Worm (Caenorhabditis elegans) whole organism, young adult: ENCODE data around the gene ras-2.

Source experiments
- B0019.2 ChIP-seq: fragments of 200-800 bp; sonication (Bioruptor generic); conservative IDR thresholded peaks from 2 replicates; pipeline ENCODE4 v1.3.6; 2022; ENCODE audit warnings: missing genetic modification reagents, missing genetic modification characterization, missing compliant biosample characterization
- C06A6.2 ChIP-seq: fragments of 200-800 bp; sonication (Bioruptor generic); conservative IDR thresholded peaks from 2 replicates; pipeline ENCODE4 v1.3.6; 2022; ENCODE audit warnings: missing genetic modification characterization, missing compliant biosample characterization
- D2030.7 ChIP-seq: fragments of 200-800 bp; sonication (Bioruptor generic); IDR thresholded peaks from 2 replicates; pipeline ENCODE4 v1.3.6; 2022; ENCODE audit warnings: missing genetic modification reagents, missing genetic modification characterization, missing compliant biosample characterization
- F23B12.7 ChIP-seq: sonication (generic microtip); optimal IDR thresholded peaks from 2 replicates; lab custom pipeline; 2017; ENCODE audit warnings: missing genetic modification characterization, mild to moderate bottlenecking, missing compliant biosample characterization, antibody characterized with exemption, moderate library complexity; ENCODE audit not compliant: insufficient read depth
- F33H1.4 ChIP-seq: fragments of 200-800 bp; sonication (Bioruptor generic); IDR thresholded peaks from 2 replicates; pipeline ENCODE4 v1.3.6; 2022; ENCODE audit warnings: missing genetic modification reagents, missing genetic modification characterization, missing compliant biosample characterization
- F37B4.10 ChIP-seq: fragments of 200-800 bp; sonication (Bioruptor generic); IDR thresholded peaks from 2 replicates; pipeline ENCODE4 v1.3.6; 2022; ENCODE audit warnings: missing genetic modification characterization, missing compliant biosample characterization
- T07F8.4 ChIP-seq: sonication (generic microtip); optimal IDR thresholded peaks from 2 replicates; lab custom pipeline; 2016; ENCODE audit warnings: mild to moderate bottlenecking, missing genetic modification characterization, moderate library complexity, missing compliant biosample characterization
- T26A5.8 ChIP-seq: sonication (generic microtip); optimal IDR thresholded peaks from 2 replicates; lab custom pipeline; 2016; ENCODE audit warnings: missing genetic modification characterization, missing compliant biosample characterization
- Y53F4B.3 ChIP-seq: fragments of 200-800 bp; sonication (Bioruptor generic); IDR thresholded peaks from 2 replicates; pipeline ENCODE4 v1.3.6; 2022; ENCODE audit warnings: missing genetic modification reagents, missing genetic modification characterization, missing compliant biosample characterization
- Y67H2A.10 ChIP-seq: fragments of 200-800 bp; sonication (Bioruptor generic); conservative IDR thresholded peaks from 2 replicates; pipeline ENCODE4 v1.3.6; 2022; ENCODE audit warnings: missing genetic modification reagents, missing genetic modification characterization, missing compliant biosample characterization
- Y79H2A.3 ChIP-seq: fragments of 200-800 bp; sonication (Bioruptor generic); conservative IDR thresholded peaks from 2 replicates; pipeline ENCODE4 v1.3.6; 2022; ENCODE audit warnings: missing genetic modification reagents, missing genetic modification characterization, missing compliant biosample characterization
- aptf-2 ChIP-seq: fragments of 200-800 bp; sonication (Bioruptor generic); conservative IDR thresholded peaks from 2 replicates; pipeline ENCODE4 v1.3.6; 2022; ENCODE audit warnings: missing genetic modification reagents, missing genetic modification characterization, missing compliant biosample characterization
- attf-3 ChIP-seq: fragments of 200-800 bp; sonication (Bioruptor generic); conservative IDR thresholded peaks from 2 replicates; pipeline ENCODE4 v1.3.6; 2022; ENCODE audit warnings: missing genetic modification reagents, missing genetic modification characterization, missing compliant biosample characterization
- ccch-3 ChIP-seq: fragments of 200-800 bp; sonication (Bioruptor generic); optimal IDR thresholded peaks from 2 replicates; lab custom pipeline; 2018; ENCODE audit warnings: mild to moderate bottlenecking, missing genetic modification characterization, missing compliant biosample characterization
- ceh-40 ChIP-seq: fragments of 200-800 bp; sonication (Bioruptor generic); IDR thresholded peaks from 2 replicates; pipeline ENCODE4 v1.3.6; 2022; ENCODE audit warnings: missing genetic modification characterization, missing compliant biosample characterization
- ceh-79 ChIP-seq: sonication (generic microtip); optimal IDR thresholded peaks from 2 replicates; lab custom pipeline; 2017; ENCODE audit warnings: mild to moderate bottlenecking, missing genetic modification characterization, missing compliant biosample characterization
- ceh-91 ChIP-seq: fragments of 200-800 bp; sonication (Bioruptor generic); IDR thresholded peaks from 2 replicates; pipeline ENCODE4 v1.3.6; 2022; ENCODE audit warnings: missing genetic modification reagents, missing genetic modification characterization, missing compliant biosample characterization
- die-1 ChIP-seq: sonication (generic microtip); optimal IDR thresholded peaks from 2 replicates; lab custom pipeline; 2016; ENCODE audit warnings: missing genotype, mild to moderate bottlenecking, missing genetic modification characterization, missing compliant biosample characterization
- dox-1 ChIP-seq: fragments of 200-800 bp; sonication (Bioruptor generic); IDR thresholded peaks from 2 replicates; pipeline ENCODE4 v1.3.6; 2022; ENCODE audit warnings: missing genetic modification reagents, missing genetic modification characterization, missing compliant biosample characterization
- dpl-1 ChIP-seq: fragments of 150-350 bp; optimal IDR thresholded peaks from 2 replicates; lab custom pipeline; 2014; ENCODE audit warnings: missing biosample characterization, missing genetic modification reagents, missing genetic modification characterization
- egrh-3 ChIP-seq: fragments of 200-800 bp; sonication (Bioruptor generic); IDR thresholded peaks from 2 replicates; pipeline ENCODE4 v1.3.6; 2022; ENCODE audit warnings: missing genetic modification reagents, missing genetic modification characterization, missing compliant biosample characterization
- hrde-1 ChIP-seq: sonication (generic microtip); optimal IDR thresholded peaks from 2 replicates; lab custom pipeline; 2016; ENCODE audit warnings: missing genetic modification characterization, mild to moderate bottlenecking, missing compliant biosample characterization, moderate library complexity, missing genotype, missing genetic modification reagents, borderline replicate concordance
- hsf-1 ChIP-seq: fragments of 200-800 bp; sonication (Bioruptor generic); IDR thresholded peaks from 2 replicates; pipeline ENCODE4 v1.3.6; 2022; ENCODE audit warnings: missing genetic modification reagents, missing genetic modification characterization, missing compliant biosample characterization
- let-526 ChIP-seq: fragments of 200-800 bp; sonication (Bioruptor generic); IDR thresholded peaks from 2 replicates; pipeline ENCODE4 v1.3.6; 2022; ENCODE audit warnings: missing genetic modification reagents, missing genetic modification characterization, missing compliant biosample characterization
- lin-54 ChIP-seq: fragments of 200-800 bp; sonication (Bioruptor generic); optimal IDR thresholded peaks from 2 replicates; lab custom pipeline; 2018; ENCODE audit warnings: mild to moderate bottlenecking, missing genetic modification characterization, missing compliant biosample characterization
- lsl-1 ChIP-seq: fragments of 200-800 bp; sonication (Bioruptor generic); optimal IDR thresholded peaks from 2 replicates; lab custom pipeline; 2018; ENCODE audit warnings: mild to moderate bottlenecking, missing genetic modification characterization, moderate library complexity, missing compliant biosample characterization
- madf-6 ChIP-seq: fragments of 200-800 bp; sonication (Bioruptor generic); IDR thresholded peaks from 2 replicates; pipeline ENCODE4 v1.3.6; 2022; ENCODE audit warnings: missing genetic modification reagents, missing genetic modification characterization, missing compliant biosample characterization
- mcd-1 ChIP-seq: fragments of 200-800 bp; sonication (Bioruptor generic); IDR thresholded peaks from 2 replicates; pipeline ENCODE4 v1.3.6; 2022; ENCODE audit warnings: missing genetic modification reagents, missing genetic modification characterization, missing compliant biosample characterization
- nfya-1 ChIP-seq: sonication (generic microtip); optimal IDR thresholded peaks from 2 replicates; lab custom pipeline; 2017; ENCODE audit warnings: antibody characterized with exemption, missing compliant biosample characterization, missing genetic modification characterization, borderline replicate concordance; ENCODE audit not compliant: insufficient read depth
- nfya-2 ChIP-seq: fragments of 200-800 bp; sonication (Bioruptor generic); IDR thresholded peaks from 2 replicates; pipeline ENCODE4 v1.3.6; 2022; ENCODE audit warnings: missing genetic modification reagents, missing genetic modification characterization, missing compliant biosample characterization
- nhr-179 ChIP-seq: sonication (generic microtip); optimal IDR thresholded peaks from 2 replicates; lab custom pipeline; 2016; ENCODE audit warnings: mild to moderate bottlenecking, missing genetic modification characterization, missing compliant biosample characterization
- pha-4 ChIP-seq: fragments of 150-350 bp; sonication (generic microtip); optimal IDR thresholded peaks from 2 replicates; lab custom pipeline; 2014; ENCODE audit warnings: missing biosample characterization, missing genetic modification reagents, missing genetic modification characterization
- sdz-38 ChIP-seq: sonication (generic microtip); optimal IDR thresholded peaks from 2 replicates; lab custom pipeline; 2016; ENCODE audit warnings: missing genotype, missing genetic modification characterization, missing compliant biosample characterization
- snpc-3.4 ChIP-seq: sonication (generic microtip); optimal IDR thresholded peaks from 2 replicates; lab custom pipeline; 2017; ENCODE audit warnings: missing genetic modification characterization, mild to moderate bottlenecking, missing compliant biosample characterization, antibody characterized with exemption, moderate library complexity, missing genotype, missing genetic modification reagents
- snpc-4 ChIP-seq, 5 experiments: fragments of 150-350 bp in 1 of 5; sonication (generic microtip) in 4 of 5; optimal IDR thresholded peaks; 2 replicates each; lab custom pipeline; 2014 to 2018; ENCODE audit warnings: missing genetic modification characterization in 5 of 5, missing biosample characterization in 3 of 5, antibody characterized with exemption in 2 of 5, mild to moderate bottlenecking in 2 of 5, missing compliant biosample characterization in 2 of 5, missing genotype in 2 of 5, moderate library complexity in 2 of 5, missing genetic modification reagents in 1 of 5
- somi-1 ChIP-seq: fragments of 200-800 bp; sonication (Bioruptor generic); optimal IDR thresholded peaks from 2 replicates; lab custom pipeline; 2018; ENCODE audit warnings: mild to moderate bottlenecking, missing genetic modification characterization, missing compliant biosample characterization
- sptf-2 ChIP-seq: fragments of 200-800 bp; sonication (Bioruptor generic); optimal IDR thresholded peaks from 2 replicates; lab custom pipeline; 2018; ENCODE audit warnings: mild to moderate bottlenecking, missing genetic modification characterization, missing compliant biosample characterization
- tlf-1 ChIP-seq: fragments of 200-800 bp; sonication (Bioruptor generic); optimal IDR thresholded peaks from 2 replicates; lab custom pipeline; 2018; ENCODE audit warnings: mild to moderate bottlenecking, missing genetic modification characterization, missing compliant biosample characterization
- unc-62 ChIP-seq: fragments of 150-350 bp; optimal IDR thresholded peaks from 2 replicates; lab custom pipeline; 2014; ENCODE audit warnings: missing biosample characterization, missing genetic modification reagents, missing genetic modification characterization
- xnd-1 ChIP-seq: sonication (generic microtip); optimal IDR thresholded peaks from 2 replicates; lab custom pipeline; 2016; ENCODE audit warnings: missing genotype, missing genetic modification reagents, missing genetic modification characterization, missing compliant biosample characterization
- zim-3 ChIP-seq: sonication (generic microtip); optimal IDR thresholded peaks from 2 replicates; lab custom pipeline; 2017; ENCODE audit warnings: mild to moderate bottlenecking, missing genetic modification characterization, moderate library complexity, missing compliant biosample characterization
- ztf-25 ChIP-seq: fragments of 200-800 bp; sonication (Bioruptor generic); IDR thresholded peaks from 2 replicates; pipeline ENCODE4 v1.3.6; 2022; ENCODE audit warnings: missing genetic modification reagents, missing genetic modification characterization, missing compliant biosample characterization
- ztf-26 ChIP-seq: sonication (generic microtip); optimal IDR thresholded peaks from 2 replicates; lab custom pipeline; 2017; ENCODE audit warnings: missing genetic modification characterization, missing compliant biosample characterization
- ztf-6 ChIP-seq: fragments of 200-800 bp; sonication (Bioruptor generic); IDR thresholded peaks from 2 replicates; pipeline ENCODE4 v1.3.6; 2022; ENCODE audit warnings: missing genetic modification reagents, missing genetic modification characterization, missing compliant biosample characterization

ras-2 gene

ce11 chrIII:4720620-4721227 is 19.2 kb downstream of the ras-2 start, which contains the start of gene emb-5 (continued):
- TF ChIP-seq C06A6.2 (no peak), egrh-3 (GFP tag; lab: Robert Waterston, UW) (no peak), dpl-1 (GFP tag; lab: Kevin White, UChicago) (peak; percentile 63), Y53F4B.3 (GFP tag; lab: Robert Waterston, UW) (no peak), ztf-25 (GFP tag; lab: Robert Waterston, UW) (no peak), somi-1 (GFP tag; lab: Kevin White, UChicago) (no peak), T07F8.4 (tag; lab: Kevin White, UChicago) (no peak), sdz-38 (no peak), mcd-1 (GFP tag; lab: Robert Waterston, UW) (peak; percentile 92), B0019.2 (no peak), ztf-6 (GFP tag; lab: Robert Waterston, UW) (no peak), attf-3 (GFP tag; lab: Robert Waterston, UW) (no peak), sptf-2 (GFP tag; lab: Kevin White, UChicago) (no peak), dox-1 (GFP tag; lab: Robert Waterston, UW) (peak; percentile 72), Y79H2A.3 (GFP tag; lab: Robert Waterston, UW) (no peak), ceh-91 (no peak), madf-6 (peak; percentile 43; the same call in 1 of the 2 replicates)

ce11 chrIII:4715088-4715487 is 24.8 kb downstream of the ras-2 start, which contains the start of gene him-18:
Gene him-18 (minus strand): TSS chrIII:4715188.
- TF ChIP-seq F33H1.4 (GFP tag; lab: Robert Waterston, UW) (no peak), ceh-40 (GFP tag; lab: Robert Waterston, UW) (no peak), ztf-26 (tag; lab: Kevin White, UChicago) (no peak), mcd-1 (GFP tag; lab: Robert Waterston, UW) (no peak), zim-3 (no peak), aptf-2 (GFP tag; lab: Robert Waterston, UW) (no peak), nhr-179 (tag; lab: Kevin White, UChicago) (no peak), pha-4 (tag; lab: Kevin White, UChicago) (no peak), F23B12.7 (tag; lab: Kevin White, UChicago) (no peak), Y67H2A.10 (GFP tag; lab: Robert Waterston, UW) (no peak), xnd-1 (tag; lab: Kevin White, UChicago) (no peak), hsf-1 (no peak), nfya-1 (no peak), snpc-3.4 (tag; lab: Kevin White, UChicago) (no peak), die-1 (tag; lab: Kevin White, UChicago) (no peak)
- TF ChIP-seq, all 124 proteins: peak for 0

- TF ChIP-seq dox-1 (GFP tag; lab: Robert Waterston, UW): no peak
- no peak for TF ChIP-seq hrde-1 (tag; lab: Kevin White, UChicago)
- no peak for TF ChIP-seq ceh-79 (tag; lab: Kevin White, UChicago)
- no peak for TF ChIP-seq B0019.2
- no peak for TF ChIP-seq T26A5.8 (tag; lab: Kevin White, UChicago)
- no peak for TF ChIP-seq ztf-26 (tag; lab: Kevin White, UChicago)
- no peak for TF ChIP-seq lsl-1 (GFP tag; lab: Kevin White, UChicago)
- TF ChIP-seq nfya-2 (GFP tag; lab: Robert Waterston, UW): no peak
- no peak for TF ChIP-seq let-526 (GFP tag; lab: Robert Waterston, UW)
- TF ChIP-seq tlf-1 (GFP tag; lab: Kevin White, UChicago): no peak
- no peak for TF ChIP-seq unc-62 (GFP tag; lab: Kevin White, UChicago)
- no peak for TF ChIP-seq D2030.7 (GFP tag; lab: Robert Waterston, UW)
- no peak for TF ChIP-seq F37B4.10 (GFP tag; lab: Robert Waterston, UW)
- no peak for TF ChIP-seq lin-54
- TF ChIP-seq snpc-4 (GFP tag; optimal IDR thresholded peaks at IDR 0.05; lab: Kevin White, UChicago): no peak
- no peak for TF ChIP-seq snpc-4 (tag; optimal IDR thresholded peaks at IDR 0.05; lab: Kevin White, UChicago)
- TF ChIP-seq die-1 (tag; lab: Kevin White, UChicago): no peak
- TF ChIP-seq ccch-3: no peak
- TF ChIP-seq sdz-38: no peak
Observed at ce11 chrIII:4708909-4709308, 31.0 kb downstream of the ras-2 start, which contains the start of gene T04A8.18. Gene T04A8.18 (plus strand): TSS chrIII:4709209.
